Worm (Caenorhabditis elegans) whole organism, L4/young adult: Measurements from ENCODE around the gene hlh-27.

Experiments used
- W03F9.2 ChIP-seq: fragments of 150-350 bp; optimal IDR thresholded peaks from 2 replicates; lab custom pipeline; 2014; ENCODE audit warnings: missing biosample characterization, missing genetic modification characterization
- dao-5 ChIP-seq: sonication (generic microtip); optimal IDR thresholded peaks from 2 replicates; lab custom pipeline; 2016; ENCODE audit warnings: missing genotype, missing genetic modification characterization, moderate library complexity, missing compliant biosample characterization
- him-1 ChIP-seq: sonication (generic microtip); optimal IDR thresholded peaks from 2 replicates; lab custom pipeline; 2016; ENCODE audit warnings: missing genotype, missing genetic modification reagents, missing genetic modification characterization, missing compliant biosample characterization

- TF ChIP-seq dao-5 (tag; lab: Kevin White, UChicago) (no peak), him-1 (tag; lab: Kevin White, UChicago) (no peak), W03F9.2 (tag; lab: Kevin White, UChicago) (no peak)
Observed at ce11 chrII:5497541-5497940, 42.5 kb downstream of the hlh-27 start.
